Worm (Caenorhabditis elegans) whole organism, midembryonic: ENCODE data around the gene fog-2.

Experiments used
- T22C8.4 ChIP-seq: fragments of 200-800 bp; sonication (Bioruptor generic); IDR thresholded peaks from 2 replicates; pipeline ENCODE4 v1.3.6; 2022; ENCODE audit warnings: missing genetic modification characterization, missing compliant biosample characterization
- flt-1 ChIP-seq: fragments of 200-800 bp; sonication (Bioruptor generic); IDR thresholded peaks from 2 replicates; pipeline ENCODE4 v1.3.6; 2022; ENCODE audit warnings: missing genetic modification characterization, missing compliant biosample characterization
- klf-2 ChIP-seq: fragments of 200-800 bp; sonication (Bioruptor generic); conservative IDR thresholded peaks from 2 replicates; pipeline ENCODE4 v1.3.6; 2022; ENCODE audit warnings: missing genetic modification reagents, missing genetic modification characterization, missing compliant biosample characterization
- med-1 ChIP-seq: sonication (generic microtip); optimal IDR thresholded peaks from 2 replicates; lab custom pipeline; 2017; ENCODE audit warnings: missing genetic modification characterization, mild to moderate bottlenecking, missing compliant biosample characterization, antibody characterized with exemption, missing genetic modification reagents; ENCODE audit not compliant: insufficient read depth
- ref-1 ChIP-seq: fragments of 200-800 bp; sonication (Bioruptor generic); conservative IDR thresholded peaks from 2 replicates; pipeline ENCODE4 v1.3.6; 2022; ENCODE audit warnings: missing genetic modification reagents, missing genetic modification characterization, missing compliant biosample characterization
- tab-1 ChIP-seq: fragments of 200-800 bp; sonication (Bioruptor generic); IDR thresholded peaks from 2 replicates; pipeline ENCODE4 v1.3.6; 2022; ENCODE audit warnings: missing genetic modification characterization, missing compliant biosample characterization
- ztf-23 ChIP-seq: fragments of 200-800 bp; sonication (Bioruptor generic); IDR thresholded peaks from 2 replicates; pipeline ENCODE4 v1.3.6; 2022; ENCODE audit warnings: missing genetic modification reagents, missing genetic modification characterization, missing compliant biosample characterization

DNA sequence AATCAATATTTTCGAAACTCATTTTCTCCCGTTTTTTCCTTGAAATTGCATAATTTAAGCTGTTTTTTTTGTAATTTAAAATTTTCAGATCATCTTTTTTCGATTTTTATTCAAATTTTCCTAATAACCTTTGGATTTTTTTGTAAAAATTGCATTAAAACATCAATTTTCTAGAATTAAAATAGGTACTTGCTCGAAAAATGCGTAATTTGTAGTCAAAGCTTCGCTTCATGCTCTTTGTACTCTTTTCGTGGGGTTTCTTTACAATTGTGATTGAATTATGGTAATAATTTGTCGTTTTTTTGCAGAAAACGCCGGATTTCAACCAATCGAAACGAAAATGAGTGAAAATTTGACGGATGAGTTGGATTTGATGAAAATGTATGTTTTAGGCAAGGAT is at the start of gene fog-2:
- TF ChIP-seq flt-1 (GFP tag; lab: Robert Waterston, UW) = no peak
- no peak for TF ChIP-seq ref-1 (GFP tag; lab: Robert Waterston, UW)
- TF ChIP-seq klf-2 (GFP tag; lab: Robert Waterston, UW) = no peak
- no peak for TF ChIP-seq ztf-23 (GFP tag; lab: Robert Waterston, UW)
- TF ChIP-seq T22C8.4 (GFP tag; lab: Robert Waterston, UW) = no peak
- no peak for TF ChIP-seq tab-1 (GFP tag; lab: Robert Waterston, UW)
- no peak for TF ChIP-seq med-1 (GFP tag; lab: Kevin White, UChicago)
